Worm (Caenorhabditis elegans): ENCODE results near the gene idpc-7.

ce11 chrV:9629643-9630042, 10.8 kb upstream of the idpc-7 start, which contains the start of gene col-146:
- TF ChIP-seq fkh-10 (GFP tag; optimal IDR thresholded peaks at IDR 0.05): no peak
- TF ChIP-seq npax-4 (tag; optimal IDR thresholded peaks at IDR 0.05): no peak
- no peak for TF ChIP-seq C38D4.7 (GFP tag; optimal IDR thresholded peaks at IDR 0.05)
- TF ChIP-seq ceh-45 (GFP tag; IDR thresholded peaks at IDR 0.05): no peak
- TF ChIP-seq pha-4 (tag; optimal IDR thresholded peaks at IDR 0.05): no peak
- TF ChIP-seq madf-2 (tag; optimal IDR thresholded peaks at IDR 0.05): no peak
- TF ChIP-seq ceh-34 (tag; optimal IDR thresholded peaks at IDR 0.05): no peak
- TF ChIP-seq sdc-2 (tag; optimal IDR thresholded peaks at IDR 0.05): no peak
- no peak for TF ChIP-seq ama-1 (optimal IDR thresholded peaks at IDR 0.05)
- no peak for TF ChIP-seq sox-4 (tag; optimal IDR thresholded peaks at IDR 0.05)
- no peak for TF ChIP-seq nhr-11 (tag; optimal IDR thresholded peaks at IDR 0.05)
